Worm (Caenorhabditis elegans) whole organism, L1 larva: ENCODE measurements around the gene set-22.

Experiments used
- C16A3.4 ChIP-seq: fragments of 150-350 bp; optimal IDR thresholded peaks from 2 replicates; lab custom pipeline; 2014; ENCODE audit warnings: missing biosample characterization, missing genetic modification characterization
- F16B12.6 ChIP-seq: fragments of 150-350 bp; optimal IDR thresholded peaks from 2 replicates; lab custom pipeline; 2014; ENCODE audit warnings: missing biosample characterization, missing genetic modification characterization
- Y116A8C.19 ChIP-seq: sonication (generic microtip); optimal IDR thresholded peaks from 2 replicates; lab custom pipeline; 2016; ENCODE audit warnings: missing compliant biosample characterization, missing genetic modification characterization, borderline replicate concordance
- ama-1 ChIP-seq: fragments of 150-350 bp; optimal IDR thresholded peaks from 2 replicates; lab custom pipeline; 2014
- ceh-8 ChIP-seq: fragments of 200-800 bp; sonication (Bioruptor generic); optimal IDR thresholded peaks from 2 replicates; lab custom pipeline; 2018; ENCODE audit warnings: mild to moderate bottlenecking, missing genetic modification characterization, moderate library complexity, missing compliant biosample characterization
- ceh-88 ChIP-seq: fragments of 200-800 bp; sonication (Bioruptor generic); IDR thresholded peaks from 2 replicates; pipeline ENCODE4 v1.3.6; 2022; ENCODE audit warnings: missing genetic modification characterization, missing compliant biosample characterization
- dpl-1 ChIP-seq, 3 experiments: fragments of 150-350 bp in 2 of 3; sonication (generic microtip) in 1 of 3; optimal IDR thresholded peaks; 2 replicates each; lab custom pipeline; 2014 to 2017; ENCODE audit warnings: missing biosample characterization in 3 of 3, missing genetic modification characterization in 3 of 3, missing genetic modification reagents in 3 of 3
- dsc-1 ChIP-seq: sonication (generic microtip); optimal IDR thresholded peaks from 2 replicates; lab custom pipeline; 2016; ENCODE audit warnings: mild to moderate bottlenecking, missing genetic modification characterization, missing compliant biosample characterization
- efl-1 ChIP-seq, 4 experiments: fragments of 150-350 bp; optimal IDR thresholded peaks in 3 of 4; peaks in 1 of 4; 1 replicate in 1 of 4; 2 replicates in 3 of 4; lab custom pipeline; 2014; ENCODE audit warnings: missing biosample characterization in 2 of 4, missing genetic modification characterization in 2 of 4, missing genetic modification reagents in 2 of 4
- elt-2 ChIP-seq: sonication (generic microtip); optimal IDR thresholded peaks from 2 replicates; lab custom pipeline; 2016; ENCODE audit warnings: missing genetic modification characterization, mild to moderate bottlenecking, inconsistent platforms, missing compliant biosample characterization, missing genetic modification reagents
- elt-3 ChIP-seq, 6 experiments: fragments of 150-350 bp in 1 of 6; sonication (generic microtip); optimal IDR thresholded peaks; 2 replicates each; lab custom pipeline; 2017 to 2018; ENCODE audit warnings: missing biosample characterization in 6 of 6, missing genetic modification characterization in 6 of 6, inconsistent platforms in 1 of 6
- fkh-10 ChIP-seq: sonication (generic microtip); optimal IDR thresholded peaks from 2 replicates; lab custom pipeline; 2017; ENCODE audit warnings: missing biosample characterization, missing genetic modification reagents, missing genetic modification characterization
- fkh-4 ChIP-seq: sonication (generic microtip); optimal IDR thresholded peaks from 2 replicates; lab custom pipeline; 2016; ENCODE audit warnings: missing compliant biosample characterization, missing genetic modification characterization, borderline replicate concordance
- fkh-8 ChIP-seq: sonication (generic microtip); optimal IDR thresholded peaks from 2 replicates; lab custom pipeline; 2016; ENCODE audit warnings: mild to moderate bottlenecking, missing genetic modification characterization, missing compliant biosample characterization
- grh-1 ChIP-seq: fragments of 200-800 bp; sonication (Bioruptor generic); IDR thresholded peaks from 2 replicates; pipeline ENCODE4 v1.3.6; 2022; ENCODE audit warnings: missing genetic modification reagents, missing genetic modification characterization, missing compliant biosample characterization
- hlh-17 ChIP-seq: fragments of 200-800 bp; sonication (Bioruptor generic); optimal IDR thresholded peaks from 2 replicates; lab custom pipeline; 2018; ENCODE audit warnings: missing genetic modification characterization, mild to moderate bottlenecking, missing compliant biosample characterization, moderate library complexity, borderline replicate concordance
- hlh-4 ChIP-seq: sonication (generic microtip); optimal IDR thresholded peaks from 2 replicates; lab custom pipeline; 2016; ENCODE audit warnings: mild to moderate bottlenecking, missing genetic modification characterization, missing compliant biosample characterization
- irx-1 ChIP-seq: sonication (generic microtip); optimal IDR thresholded peaks from 2 replicates; lab custom pipeline; 2016; ENCODE audit warnings: missing genetic modification characterization, missing compliant biosample characterization
- isw-1 ChIP-seq: fragments of 200-800 bp; sonication (Bioruptor generic); IDR thresholded peaks from 2 replicates; pipeline ENCODE4 v1.3.6; 2022; ENCODE audit warnings: missing genetic modification characterization, missing compliant biosample characterization
- lin-13 ChIP-seq: fragments of 150-350 bp; optimal IDR thresholded peaks from 2 replicates; lab custom pipeline; 2014; ENCODE audit warnings: missing biosample characterization, missing genetic modification reagents, missing genetic modification characterization
- lin-14 ChIP-seq: fragments of 200-800 bp; sonication (Bioruptor generic); optimal IDR thresholded peaks from 2 replicates; lab custom pipeline; 2018; ENCODE audit warnings: mild to moderate bottlenecking, missing genetic modification characterization, moderate library complexity, missing compliant biosample characterization
- lin-35 ChIP-seq, 2 experiments: fragments of 150-350 bp; optimal IDR thresholded peaks; 2 replicates each; lab custom pipeline; 2014; ENCODE audit warnings: missing biosample characterization in 2 of 2, missing genetic modification characterization in 2 of 2, missing genetic modification reagents in 2 of 2
- lin-39 ChIP-seq: fragments of 150-350 bp; optimal IDR thresholded peaks from 2 replicates; lab custom pipeline; 2014; ENCODE audit warnings: missing biosample characterization, missing genetic modification reagents, missing genetic modification characterization
- lir-3 ChIP-seq: sonication (generic microtip); optimal IDR thresholded peaks from 2 replicates; lab custom pipeline; 2016; ENCODE audit warnings: mild to moderate bottlenecking, missing genetic modification characterization, moderate library complexity, missing compliant biosample characterization; ENCODE audit not compliant: poor library complexity
- lsy-2 ChIP-seq, 2 experiments: fragments of 150-350 bp; optimal IDR thresholded peaks; 2 replicates each; lab custom pipeline; 2014; ENCODE audit warnings: missing biosample characterization in 2 of 2, missing genetic modification characterization in 2 of 2
- mab-9 ChIP-seq: fragments of 200-800 bp; sonication (Bioruptor generic); IDR thresholded peaks from 2 replicates; pipeline ENCODE4 v1.3.6; 2022; ENCODE audit warnings: missing genetic modification reagents, missing genetic modification characterization, missing compliant biosample characterization
- mdl-1 ChIP-seq, 2 experiments: fragments of 150-350 bp; optimal IDR thresholded peaks; 2 replicates each; lab custom pipeline; 2014 to 2017; ENCODE audit warnings: missing biosample characterization in 2 of 2, missing genetic modification characterization in 2 of 2, inconsistent platforms in 1 of 2
- mep-1 ChIP-seq: fragments of 150-350 bp; optimal IDR thresholded peaks from 2 replicates; lab custom pipeline; 2014; ENCODE audit warnings: missing biosample characterization, missing genetic modification characterization
- nhr-12 ChIP-seq: sonication (generic microtip); optimal IDR thresholded peaks from 2 replicates; lab custom pipeline; 2017; ENCODE audit warnings: missing biosample characterization, missing genetic modification characterization
- nhr-20 ChIP-seq: sonication (generic microtip); optimal IDR thresholded peaks from 2 replicates; lab custom pipeline; 2016; ENCODE audit warnings: mild to moderate bottlenecking, missing genetic modification characterization, missing compliant biosample characterization
- nhr-237 ChIP-seq: fragments of 150-350 bp; optimal IDR thresholded peaks from 2 replicates; lab custom pipeline; 2014; ENCODE audit warnings: missing biosample characterization, missing genetic modification characterization
- nhr-28 ChIP-seq: fragments of 150-350 bp; optimal IDR thresholded peaks from 2 replicates; lab custom pipeline; 2014; ENCODE audit warnings: missing biosample characterization, missing genetic modification characterization
- nhr-47 ChIP-seq: sonication (generic microtip); optimal IDR thresholded peaks from 2 replicates; lab custom pipeline; 2016; ENCODE audit warnings: mild to moderate bottlenecking, missing genetic modification characterization, moderate library complexity, missing compliant biosample characterization
- nhr-71 ChIP-seq: sonication (generic microtip); optimal IDR thresholded peaks from 2 replicates; lab custom pipeline; 2016; ENCODE audit warnings: mild to moderate bottlenecking, missing genetic modification characterization, moderate library complexity, missing compliant biosample characterization
- nhr-77 ChIP-seq: fragments of 150-350 bp; optimal IDR thresholded peaks from 2 replicates; lab custom pipeline; 2014; ENCODE audit warnings: missing biosample characterization, missing genetic modification characterization
- nhr-85 ChIP-seq: sonication (generic microtip); peaks from one replicate; lab custom pipeline; 2016; ENCODE audit warnings: missing genetic modification characterization, inconsistent platforms, missing compliant biosample characterization
- pax-3 ChIP-seq: fragments of 200-800 bp; sonication (Bioruptor generic); optimal IDR thresholded peaks from 2 replicates; lab custom pipeline; 2018; ENCODE audit warnings: mild to moderate bottlenecking, missing genetic modification characterization, moderate library complexity, missing compliant biosample characterization
- pqm-1 ChIP-seq: sonication (generic microtip); optimal IDR thresholded peaks from 3 replicates; lab custom pipeline; 2017; ENCODE audit warnings: missing biosample characterization, missing genetic modification characterization
- rnt-1 ChIP-seq: sonication (generic microtip); optimal IDR thresholded peaks from 2 replicates; lab custom pipeline; 2016; ENCODE audit warnings: mild to moderate bottlenecking, missing genetic modification characterization, moderate library complexity, missing compliant biosample characterization
- skn-1 ChIP-seq: fragments of 150-350 bp; optimal IDR thresholded peaks from 2 replicates; lab custom pipeline; 2014; ENCODE audit warnings: missing biosample characterization, missing genetic modification characterization
- sup-37 ChIP-seq: fragments of 200-800 bp; sonication (Bioruptor generic); optimal IDR thresholded peaks from 2 replicates; lab custom pipeline; 2018; ENCODE audit warnings: mild to moderate bottlenecking, missing genetic modification characterization, missing compliant biosample characterization
- swsn-7 ChIP-seq: sonication (generic microtip); optimal IDR thresholded peaks from 2 replicates; lab custom pipeline; 2016; ENCODE audit warnings: missing genetic modification characterization, missing compliant biosample characterization
- tbx-2 ChIP-seq: sonication (generic microtip); optimal IDR thresholded peaks from 2 replicates; lab custom pipeline; 2016; ENCODE audit warnings: missing genetic modification characterization, missing compliant biosample characterization
- unc-86 ChIP-seq: sonication (generic microtip); optimal IDR thresholded peaks from 2 replicates; lab custom pipeline; 2016; ENCODE audit warnings: missing genetic modification characterization, missing compliant biosample characterization
- vab-15 ChIP-seq: sonication (generic microtip); optimal IDR thresholded peaks from 2 replicates; lab custom pipeline; 2017; ENCODE audit warnings: missing genotype, mild to moderate bottlenecking, missing genetic modification characterization, missing compliant biosample characterization
- zag-1 ChIP-seq: fragments of 150-350 bp; optimal IDR thresholded peaks from 2 replicates; lab custom pipeline; 2014; ENCODE audit warnings: missing biosample characterization, missing genetic modification characterization
- ztf-11 ChIP-seq, 2 experiments: sonication (generic microtip); optimal IDR thresholded peaks; 2 replicates each; lab custom pipeline; 2016 to 2017; ENCODE audit warnings: missing genetic modification characterization in 2 of 2, missing biosample characterization in 1 of 2, missing compliant biosample characterization in 1 of 2
- ztf-4 ChIP-seq: fragments of 150-350 bp; optimal IDR thresholded peaks from 2 replicates; lab custom pipeline; 2014; ENCODE audit warnings: missing biosample characterization, missing genetic modification characterization

Gene set-22

DNA sequence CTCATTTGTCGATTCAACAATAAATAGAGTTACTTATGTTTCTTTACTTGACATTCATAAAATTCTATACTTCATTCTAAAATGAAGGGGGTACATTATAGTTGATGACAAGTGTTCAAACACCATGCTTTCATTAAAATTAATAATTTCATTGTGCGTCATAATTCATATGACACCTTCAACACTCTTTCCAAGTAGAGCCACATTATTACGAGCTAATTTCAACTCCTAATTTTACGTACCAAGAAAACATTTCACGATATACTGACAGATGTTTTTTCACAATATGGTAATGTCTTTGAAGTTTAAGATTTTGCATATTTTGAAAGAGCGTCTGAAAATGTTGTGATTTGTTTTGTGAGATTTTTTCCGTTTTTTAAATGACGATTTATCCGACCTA lies 28.8 kb downstream of the set-22 start:
- TF ChIP-seq ceh-88 (0 out of 2 replicates have a peak, but pooled peaks have one; percentile 33), lin-14 (GFP tag; lab: Kevin White, UChicago) (peak; percentile 71), nhr-71 (tag; lab: Kevin White, UChicago) (peak; percentile 84), irx-1 (no peak), zag-1 (no peak), skn-1 (tag; lab: Kevin White, UChicago) (no peak), ztf-4 (tag; lab: Kevin White, UChicago) (no peak), ceh-8 (GFP tag; lab: Kevin White, UChicago) (peak; percentile 90), pax-3 (tag; lab: Kevin White, UChicago) (peak; percentile 2), swsn-7 (tag; lab: Kevin White, UChicago) (peak; percentile 34), nhr-85 (tag; lab: Kevin White, UChicago) (peak; percentile 6), lir-3 (tag; lab: Kevin White, UChicago) (peak; percentile 42), hlh-4 (peak; percentile 98), efl-1 (optimal IDR thresholded peaks at IDR 0.05; lab: Kevin White, UChicago) (no peak), efl-1 (GFP tag; optimal IDR thresholded peaks at IDR 0.05 in 1 of 2; lab: Kevin White, UChicago) (peak in 1 of 2 experiments; percentile 7), nhr-47 (tag; lab: Kevin White, UChicago) (peak; percentile 73), fkh-8 (tag; lab: Kevin White, UChicago) (peak; percentile 80), lsy-2 (tag; optimal IDR thresholded peaks at IDR 0.05; lab: Kevin White, UChicago) (peak in 1 of 2 experiments; percentile 38), dsc-1 (peak; percentile 85), nhr-20 (tag; lab: Kevin White, UChicago) (peak; percentile 51), elt-2 (tag; lab: Kevin White, UChicago) (no peak)

DNA sequence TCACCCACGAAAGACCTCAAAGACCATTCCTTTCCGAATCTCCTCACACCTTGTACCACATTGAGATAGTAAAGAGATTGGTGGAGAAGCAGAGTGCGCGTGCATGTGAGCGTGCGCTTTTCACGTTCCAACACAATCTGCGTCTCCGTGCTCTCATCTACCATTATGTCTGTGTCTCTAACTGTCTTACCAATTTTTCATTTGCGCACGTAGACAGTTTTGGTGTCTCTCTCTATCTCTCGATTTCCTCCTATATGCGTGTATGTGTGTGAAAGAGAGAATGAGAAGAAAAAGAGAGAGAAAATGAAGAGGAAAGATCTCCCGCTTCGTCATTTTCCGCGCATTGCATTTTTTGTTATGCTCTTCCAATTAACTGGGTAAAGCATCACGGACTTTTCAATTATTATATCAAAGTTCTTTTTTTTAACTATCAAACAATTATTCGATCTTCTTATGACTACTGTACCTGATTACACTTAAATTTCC lies 29.9 kb downstream of the set-22 start:
- TF ChIP-seq swsn-7 (tag; lab: Kevin White, UChicago), result peak; percentile 95
- TF ChIP-seq fkh-4, result no peak
- peak; percentile 80 for TF ChIP-seq mab-9 (GFP tag; lab: Robert Waterston, UW)
- TF ChIP-seq lin-13 (GFP tag; lab: Kevin White, UChicago), result peak; percentile 89
- TF ChIP-seq pqm-1 (tag; lab: Kevin White, UChicago), result peak; percentile 38
- peak; percentile 67 for TF ChIP-seq vab-15 (tag; lab: Kevin White, UChicago)
- TF ChIP-seq unc-86 (tag; lab: Kevin White, UChicago), result peak; percentile 95
- peak; percentile 98 for TF ChIP-seq nhr-71 (tag; lab: Kevin White, UChicago)
- peak; percentile 55 for TF ChIP-seq lin-39 (tag; lab: Kevin White, UChicago)
- peak; percentile 85 to 88 for TF ChIP-seq lin-35 (GFP tag; optimal IDR thresholded peaks at IDR 0.05; lab: Kevin White, UChicago)
- TF ChIP-seq dpl-1 (GFP tag; optimal IDR thresholded peaks at IDR 0.05; lab: Kevin White, UChicago), result peak; percentile 62 to 71 (median 64)
- peak; percentile 90 for TF ChIP-seq pax-3 (tag; lab: Kevin White, UChicago)
- peak; percentile 74 for TF ChIP-seq grh-1 (GFP tag; lab: Robert Waterston, UW)
- TF ChIP-seq nhr-20 (tag; lab: Kevin White, UChicago), result peak; percentile 98
- peak; percentile 95 for TF ChIP-seq fkh-10 (GFP tag; lab: Kevin White, UChicago)
- TF ChIP-seq zag-1, result peak; percentile 93
- TF ChIP-seq isw-1 (GFP tag; lab: Robert Waterston, UW), result peak; percentile 76
- peak; percentile 99 for TF ChIP-seq nhr-85 (tag; lab: Kevin White, UChicago)
- peak; percentile 24 for TF ChIP-seq F16B12.6
- peak; percentile 95 for TF ChIP-seq tbx-2 (tag; lab: Kevin White, UChicago)
- TF ChIP-seq fkh-8 (tag; lab: Kevin White, UChicago), result peak; percentile 99
- TF ChIP-seq nhr-237 (tag; lab: Kevin White, UChicago), result peak; percentile 96
- peak; percentile 90 to 99 for TF ChIP-seq mdl-1 (tag; optimal IDR thresholded peaks at IDR 0.05; lab: Kevin White, UChicago)
- TF ChIP-seq Y116A8C.19 (tag; lab: Kevin White, UChicago), result no peak
- peak; percentile 85 to 93 for TF ChIP-seq lsy-2 (tag; optimal IDR thresholded peaks at IDR 0.05; lab: Kevin White, UChicago)
- peak; percentile 69 for TF ChIP-seq elt-2 (tag; lab: Kevin White, UChicago)
- TF ChIP-seq C16A3.4, result peak; percentile 95
- no peak for TF ChIP-seq nhr-28 (tag; lab: Kevin White, UChicago)
- TF ChIP-seq sup-37 (GFP tag; lab: Kevin White, UChicago), result peak; percentile 15
- peak; percentile 89 for TF ChIP-seq rnt-1 (tag; lab: Kevin White, UChicago)
- no peak for TF ChIP-seq nhr-12
- no peak for TF ChIP-seq hlh-17 (GFP tag; lab: Kevin White, UChicago)
- TF ChIP-seq hlh-4, result no peak
- TF ChIP-seq ztf-11 (tag; optimal IDR thresholded peaks at IDR 0.05; lab: Kevin White, UChicago), result peak in 1 of 2 experiments; percentile 46
- TF ChIP-seq elt-3 (tag; optimal IDR thresholded peaks at IDR 0.05; lab: Kevin White, UChicago), result peak in 4 of 6 experiments; percentile 90 to 97 (median 93)
- peak; percentile 95 for TF ChIP-seq mep-1 (tag; lab: Kevin White, UChicago)
- peak; percentile 76 for TF ChIP-seq ama-1
- TF ChIP-seq dsc-1, result peak; percentile 92
- peak; percentile 96 for TF ChIP-seq nhr-77
